Fruit fly (Drosophila melanogaster) S2 (cell line): ENCODE measurements around the gene MTF-1.

Experiments used
- CG8478 ChIP-seq: fragments of >200 bp; optimal IDR thresholded peaks from 2 replicates; lab custom pipeline; 2018
- CTCF ChIP-seq, 2 experiments: fragments of >200 bp; optimal IDR thresholded peaks; 2 replicates each; lab custom pipeline; 2018

- TF ChIP-seq CG8478 (lab: Kevin White, UChicago), result no peak
- no peak for TF ChIP-seq CTCF (optimal IDR thresholded peaks at IDR 0.05; lab: Kevin White, UChicago)
Observed at dm6 chr3L:9462794-9463193, 32.7 kb downstream of the MTF-1 start.
